Worm (Caenorhabditis elegans) whole organism, L2 larva: ENCODE results near the gene T25B2.1.
A peak's percentile ranks its signal among the peaks of the same experiment; 100 is the strongest.

Experiments
- C34F6.9 ChIP-seq: fragments of 150-350 bp; optimal IDR thresholded peaks from 2 replicates; lab custom pipeline; 2014; ENCODE audit warnings: missing biosample characterization, missing genetic modification characterization
- F13H6.1 ChIP-seq: sonication (generic microtip); optimal IDR thresholded peaks from 2 replicates; lab custom pipeline; 2016; ENCODE audit warnings: missing genetic modification characterization, missing compliant biosample characterization
- R02D3.7 ChIP-seq: fragments of 150-350 bp; optimal IDR thresholded peaks from 2 replicates; lab custom pipeline; 2014; ENCODE audit warnings: missing biosample characterization, missing genetic modification characterization
- Y55F3AM.14 ChIP-seq: fragments of 200-800 bp; sonication (Bioruptor generic); optimal IDR thresholded peaks from 2 replicates; lab custom pipeline; 2018; ENCODE audit warnings: mild to moderate bottlenecking, missing genetic modification characterization, missing compliant biosample characterization
- ZK546.5 ChIP-seq: sonication (generic microtip); optimal IDR thresholded peaks from 2 replicates; lab custom pipeline; 2017; ENCODE audit warnings: missing biosample characterization, missing genetic modification characterization
- alr-1 ChIP-seq: fragments of 150-350 bp; optimal IDR thresholded peaks from 2 replicates; lab custom pipeline; 2014; ENCODE audit warnings: missing biosample characterization, missing genetic modification characterization
- aly-2 ChIP-seq: fragments of 150-350 bp; optimal IDR thresholded peaks from 2 replicates; lab custom pipeline; 2014; ENCODE audit warnings: missing biosample characterization, missing genetic modification characterization
- ama-1 ChIP-seq: fragments of 150-350 bp; optimal IDR thresholded peaks from 2 replicates; lab custom pipeline; 2018; ENCODE audit warnings: inconsistent platforms
- blmp-1 ChIP-seq: sonication (generic microtip); optimal IDR thresholded peaks from 2 replicates; lab custom pipeline; 2017; ENCODE audit warnings: missing genetic modification characterization, mild to moderate bottlenecking, missing compliant biosample characterization, antibody characterized with exemption, moderate library complexity; ENCODE audit not compliant: insufficient read depth
- ceh-16 ChIP-seq: fragments of 150-350 bp; optimal IDR thresholded peaks from 2 replicates; lab custom pipeline; 2014; ENCODE audit warnings: missing biosample characterization, missing genetic modification characterization
- ceh-82 ChIP-seq: fragments of 150-350 bp; optimal IDR thresholded peaks from 2 replicates; lab custom pipeline; 2014; ENCODE audit warnings: missing biosample characterization, missing genetic modification characterization
- crh-2 ChIP-seq: sonication (generic microtip); optimal IDR thresholded peaks from 2 replicates; lab custom pipeline; 2017; ENCODE audit warnings: missing biosample characterization, missing genetic modification characterization
- dmd-4 ChIP-seq: sonication (generic microtip); optimal IDR thresholded peaks from 2 replicates; lab custom pipeline; 2017; ENCODE audit warnings: missing biosample characterization, missing genetic modification characterization
- egl-27 ChIP-seq: sonication (generic microtip); optimal IDR thresholded peaks from 3 replicates; lab custom pipeline; 2017; ENCODE audit warnings: missing biosample characterization, missing genetic modification reagents, missing genetic modification characterization
- elt-1 ChIP-seq: fragments of 150-350 bp; optimal IDR thresholded peaks from 2 replicates; lab custom pipeline; 2014; ENCODE audit warnings: missing biosample characterization, missing genetic modification characterization
- elt-3 ChIP-seq: sonication (generic microtip); optimal IDR thresholded peaks from 2 replicates; lab custom pipeline; 2017; ENCODE audit warnings: missing biosample characterization, missing genetic modification characterization
- fos-1 ChIP-seq: fragments of 150-350 bp; optimal IDR thresholded peaks from 2 replicates; lab custom pipeline; 2014; ENCODE audit warnings: missing biosample characterization, missing genetic modification characterization
- gmeb-1 ChIP-seq: fragments of 150-350 bp; optimal IDR thresholded peaks from 2 replicates; lab custom pipeline; 2014; ENCODE audit warnings: missing biosample characterization, missing genetic modification characterization
- lin-11 ChIP-seq: fragments of 150-350 bp; sonication (generic microtip); optimal IDR thresholded peaks from 2 replicates; lab custom pipeline; 2014; ENCODE audit warnings: missing biosample characterization, missing genetic modification characterization, inconsistent platforms, mixed read lengths
- lin-13 ChIP-seq: fragments of 150-350 bp; optimal IDR thresholded peaks from 2 replicates; lab custom pipeline; 2014; ENCODE audit warnings: missing biosample characterization, missing genetic modification reagents, missing genetic modification characterization
- lin-39 ChIP-seq: fragments of 150-350 bp; optimal IDR thresholded peaks from 2 replicates; lab custom pipeline; 2014; ENCODE audit warnings: missing biosample characterization, missing genetic modification reagents, missing genetic modification characterization
- lsy-2 ChIP-seq, 2 experiments: fragments of 150-350 bp in 1 of 2; sonication (generic microtip) in 1 of 2; optimal IDR thresholded peaks; 2 replicates each; lab custom pipeline; 2014 to 2017; ENCODE audit warnings: missing biosample characterization in 2 of 2, missing genetic modification characterization in 2 of 2
- mab-5 ChIP-seq: fragments of 150-350 bp; optimal IDR thresholded peaks from 2 replicates; lab custom pipeline; 2014; ENCODE audit warnings: missing biosample characterization, missing genetic modification characterization
- mbf-1 ChIP-seq: sonication (generic microtip); optimal IDR thresholded peaks from 2 replicates; lab custom pipeline; 2017; ENCODE audit warnings: missing biosample characterization, missing genetic modification characterization
- mdl-1 ChIP-seq, 2 experiments: fragments of 150-350 bp in 1 of 2; sonication (generic microtip) in 1 of 2; optimal IDR thresholded peaks; 2 replicates each; lab custom pipeline; 2017; ENCODE audit warnings: missing biosample characterization in 2 of 2, missing genetic modification characterization in 2 of 2
- nhr-10 ChIP-seq: sonication (generic microtip); optimal IDR thresholded peaks from 2 replicates; lab custom pipeline; 2017; ENCODE audit warnings: missing biosample characterization, missing genetic modification characterization
- nhr-11 ChIP-seq: fragments of 150-350 bp; optimal IDR thresholded peaks from 2 replicates; lab custom pipeline; 2014; ENCODE audit warnings: missing biosample characterization, missing genetic modification characterization
- nhr-12 ChIP-seq: fragments of 150-350 bp; optimal IDR thresholded peaks from 2 replicates; lab custom pipeline; 2014; ENCODE audit warnings: missing biosample characterization, missing genetic modification characterization
- nhr-129 ChIP-seq: fragments of 150-350 bp; optimal IDR thresholded peaks from 2 replicates; lab custom pipeline; 2014; ENCODE audit warnings: missing biosample characterization, missing genetic modification characterization
- nhr-21 ChIP-seq: fragments of 150-350 bp; optimal IDR thresholded peaks from 2 replicates; lab custom pipeline; 2014; ENCODE audit warnings: missing biosample characterization, missing genetic modification characterization
- nhr-23 ChIP-seq: fragments of 150-350 bp; optimal IDR thresholded peaks from 2 replicates; lab custom pipeline; 2014; ENCODE audit warnings: missing biosample characterization, missing genetic modification reagents, missing genetic modification characterization
- nhr-237 ChIP-seq: fragments of 150-350 bp; optimal IDR thresholded peaks from 2 replicates; lab custom pipeline; 2014; ENCODE audit warnings: missing biosample characterization, missing genetic modification characterization
- nhr-25 ChIP-seq: fragments of 150-350 bp; sonication (generic microtip); optimal IDR thresholded peaks from 3 replicates; lab custom pipeline; 2014; ENCODE audit warnings: missing biosample characterization, missing genetic modification characterization
- nhr-6 ChIP-seq: fragments of 150-350 bp; optimal IDR thresholded peaks from 2 replicates; lab custom pipeline; 2014; ENCODE audit warnings: missing biosample characterization, missing genetic modification characterization
- nhr-77 ChIP-seq: fragments of 150-350 bp; optimal IDR thresholded peaks from 2 replicates; lab custom pipeline; 2014; ENCODE audit warnings: missing biosample characterization, missing genetic modification characterization
- peb-1 ChIP-seq: fragments of 150-350 bp; optimal IDR thresholded peaks from 2 replicates; lab custom pipeline; 2014; ENCODE audit warnings: missing biosample characterization, missing genetic modification characterization
- sem-4 ChIP-seq: fragments of 150-350 bp; optimal IDR thresholded peaks from 2 replicates; lab custom pipeline; 2014; ENCODE audit warnings: missing biosample characterization, missing genetic modification reagents, missing genetic modification characterization
- skn-1 ChIP-seq: sonication (generic microtip); optimal IDR thresholded peaks from 2 replicates; lab custom pipeline; 2017; ENCODE audit warnings: missing biosample characterization, missing genetic modification characterization
- sma-3 ChIP-seq: sonication (generic microtip); optimal IDR thresholded peaks from 2 replicates; lab custom pipeline; 2016; ENCODE audit warnings: missing genetic modification reagents, missing genetic modification characterization, missing compliant biosample characterization
- sma-9 ChIP-seq, 2 experiments: fragments of 150-350 bp in 1 of 2; sonication (generic microtip) in 1 of 2; optimal IDR thresholded peaks; 2 replicates each; lab custom pipeline; 2014 to 2016; ENCODE audit warnings: missing genetic modification characterization in 2 of 2, mild to moderate bottlenecking in 1 of 2, missing biosample characterization in 1 of 2, missing compliant biosample characterization in 1 of 2, missing genetic modification reagents in 1 of 2, moderate library complexity in 1 of 2
- snpc-4 ChIP-seq: fragments of 150-350 bp; optimal IDR thresholded peaks from 2 replicates; lab custom pipeline; 2014; ENCODE audit warnings: missing biosample characterization, missing genetic modification characterization
- unc-39 ChIP-seq: fragments of 150-350 bp; optimal IDR thresholded peaks from 2 replicates; lab custom pipeline; 2014; ENCODE audit warnings: missing biosample characterization, missing genetic modification characterization
- unc-55 ChIP-seq: fragments of 150-350 bp; sonication (generic microtip); optimal IDR thresholded peaks from 3 replicates; lab custom pipeline; 2014; ENCODE audit warnings: missing biosample characterization, missing genetic modification reagents, missing genetic modification characterization
- unc-62 ChIP-seq: fragments of 150-350 bp; optimal IDR thresholded peaks from 2 replicates; lab custom pipeline; 2014; ENCODE audit warnings: missing biosample characterization, missing genetic modification reagents, missing genetic modification characterization
- zag-1 ChIP-seq: fragments of 150-350 bp; optimal IDR thresholded peaks from 2 replicates; lab custom pipeline; 2014; ENCODE audit warnings: missing biosample characterization, missing genetic modification characterization
- ztf-1 ChIP-seq: fragments of 200-800 bp; sonication (Bioruptor generic); conservative IDR thresholded peaks from 2 replicates; pipeline ENCODE4 v1.3.6; 2022; ENCODE audit warnings: missing genetic modification characterization, missing compliant biosample characterization
- ztf-11 ChIP-seq: sonication (generic microtip); optimal IDR thresholded peaks from 2 replicates; lab custom pipeline; 2017; ENCODE audit warnings: missing biosample characterization, missing genetic modification characterization
- ztf-4 ChIP-seq: fragments of 150-350 bp; optimal IDR thresholded peaks from 2 replicates; lab custom pipeline; 2014; ENCODE audit warnings: missing biosample characterization, missing genetic modification characterization

T25B2.1 gene

DNA sequence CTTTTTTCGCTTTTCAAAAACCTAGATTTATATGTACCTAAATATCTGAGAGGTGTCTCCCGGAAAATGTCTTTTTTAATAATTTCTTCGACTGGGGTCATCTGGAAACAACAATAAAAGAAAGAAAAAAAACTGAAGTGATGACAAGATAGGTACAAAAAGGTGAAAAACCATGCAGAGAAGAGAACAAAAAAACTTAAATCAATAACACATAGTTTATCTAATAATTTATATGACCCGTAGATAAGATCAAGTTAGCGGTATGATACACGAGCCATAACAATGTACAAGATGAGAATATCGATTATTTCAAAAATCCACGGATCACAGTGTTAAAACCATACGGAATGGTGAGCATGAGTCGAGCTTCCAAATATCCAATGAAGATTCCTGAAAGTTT lies 32.5 kb downstream of the T25B2.1 start, which contains the start of gene mtp-18:
Gene mtp-18 (minus strand): TSS at position 101 of the 400 bp plus-strand sequence.
- TF ChIP-seq nhr-21 (tag; lab: Kevin White, UChicago) (no peak), crh-2 (tag; lab: Kevin White, UChicago) (no peak)
- TF ChIP-seq, all 48 proteins: peak for 0

DNA sequence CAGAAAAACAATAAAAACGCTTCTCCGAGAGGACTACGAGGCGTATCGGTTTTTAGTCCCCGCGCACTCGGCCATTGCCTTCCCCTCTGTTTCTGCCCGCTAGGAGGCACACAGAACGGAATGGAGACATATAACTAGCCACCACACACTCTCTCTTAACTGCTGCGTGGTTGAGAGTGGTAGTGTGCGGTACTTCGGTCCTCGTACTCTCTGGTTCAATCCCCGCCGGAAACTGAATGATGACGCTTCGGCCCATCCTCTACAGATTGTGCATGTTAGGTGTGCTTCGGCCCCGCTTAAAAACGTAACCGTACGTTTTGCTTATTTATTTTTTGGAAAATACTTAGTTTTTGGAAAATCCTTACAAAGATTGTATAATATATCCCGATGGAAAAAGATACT lies 33.9 kb downstream of the T25B2.1 start, which contains the start of gene T13C5.6:
Gene T13C5.6 (minus strand): TSS at position 1 of the 402 bp plus-strand sequence.
- TF ChIP-seq ztf-11, result peak; percentile 10
- peak; percentile 91 for TF ChIP-seq nhr-21 (tag; lab: Kevin White, UChicago)
- no peak for TF ChIP-seq ama-1 (lab: Kevin White, UChicago)
- TF ChIP-seq sma-3 (GFP tag; lab: Kevin White, UChicago), result peak; percentile 93
- TF ChIP-seq lin-13 (GFP tag; lab: Kevin White, UChicago), result peak; percentile 89
- TF ChIP-seq mdl-1 (tag; optimal IDR thresholded peaks at IDR 0.05; lab: Kevin White, UChicago), result peak; percentile 32 to 60
- no peak for TF ChIP-seq ZK546.5
- TF ChIP-seq aly-2 (tag; lab: Kevin White, UChicago), result no peak
- peak; percentile 75 for TF ChIP-seq nhr-25 (tag; lab: Kevin White, UChicago)
- TF ChIP-seq ztf-4, result peak; percentile 72
- peak; percentile 91 for TF ChIP-seq unc-55
- TF ChIP-seq elt-1 (tag; lab: Kevin White, UChicago), result no peak
- TF ChIP-seq fos-1, result peak; percentile 90
- peak; percentile 95 for TF ChIP-seq nhr-129 (tag; lab: Kevin White, UChicago)
- peak; percentile 66 for TF ChIP-seq gmeb-1 (tag; lab: Kevin White, UChicago)
- TF ChIP-seq ztf-1, result no peak
- no peak for TF ChIP-seq nhr-12 (tag; lab: Kevin White, UChicago)
- peak; percentile 90 for TF ChIP-seq sem-4
- no peak for TF ChIP-seq blmp-1
- TF ChIP-seq nhr-11, result peak; percentile 30
- TF ChIP-seq elt-3, result no peak
- TF ChIP-seq crh-2 (tag; lab: Kevin White, UChicago), result peak; percentile 91
- TF ChIP-seq unc-39 (tag; lab: Kevin White, UChicago), result no peak
- peak; percentile 59 for TF ChIP-seq nhr-10 (tag; lab: Kevin White, UChicago)
- TF ChIP-seq snpc-4 (tag; lab: Kevin White, UChicago), result peak; percentile 10
- TF ChIP-seq alr-1 (tag; lab: Kevin White, UChicago), result no peak
- no peak for TF ChIP-seq mbf-1 (tag; lab: Kevin White, UChicago)
- TF ChIP-seq peb-1 (tag; lab: Kevin White, UChicago), result no peak
- TF ChIP-seq C34F6.9 (tag; lab: Kevin White, UChicago), result peak; percentile 84
- TF ChIP-seq nhr-237 (tag; lab: Kevin White, UChicago), result no peak
- TF ChIP-seq nhr-77 (tag; lab: Kevin White, UChicago), result no peak
- TF ChIP-seq nhr-23 (tag; lab: Kevin White, UChicago), result no peak
- TF ChIP-seq unc-62 (GFP tag; lab: Kevin White, UChicago), result peak; percentile 25
- TF ChIP-seq ceh-16 (tag; lab: Kevin White, UChicago), result peak; percentile 53
- no peak for TF ChIP-seq R02D3.7 (tag; lab: Kevin White, UChicago)
- peak; percentile 95 for TF ChIP-seq lin-11
- TF ChIP-seq lin-39 (tag; lab: Kevin White, UChicago), result no peak
- no peak for TF ChIP-seq ceh-82 (tag; lab: Kevin White, UChicago)
- TF ChIP-seq sma-9 (GFP tag; optimal IDR thresholded peaks at IDR 0.05; lab: Kevin White, UChicago), result peak; percentile 89
- TF ChIP-seq sma-9 (tag; optimal IDR thresholded peaks at IDR 0.05; lab: Kevin White, UChicago), result no peak
- peak; percentile 70 for TF ChIP-seq skn-1 (tag; lab: Kevin White, UChicago)
- peak; percentile 75 for TF ChIP-seq zag-1 (tag; lab: Kevin White, UChicago)
- TF ChIP-seq mab-5 (tag; lab: Kevin White, UChicago), result peak; percentile 63
- TF ChIP-seq Y55F3AM.14 (GFP tag; lab: Kevin White, UChicago), result peak; percentile 93
- TF ChIP-seq F13H6.1, result peak; percentile 87
- peak; percentile 69 for TF ChIP-seq nhr-6
- TF ChIP-seq lsy-2 (tag; optimal IDR thresholded peaks at IDR 0.05; lab: Kevin White, UChicago), result peak; percentile 68 to 85
- TF ChIP-seq dmd-4 (tag; lab: Kevin White, UChicago), result no peak
- peak; percentile 90 for TF ChIP-seq egl-27 (tag; lab: Kevin White, UChicago)
- TF ChIP-seq, all 48 proteins: peak for 29
